Worm (Caenorhabditis elegans) whole organism, early embryonic: ENCODE results near the gene srj-57.

Experiments
- B0310.2 ChIP-seq: sonication (generic microtip); optimal IDR thresholded peaks from 2 replicates; lab custom pipeline; 2016; ENCODE audit warnings: mild to moderate bottlenecking, missing genetic modification characterization, missing compliant biosample characterization
- F13C5.2 ChIP-seq: sonication (generic microtip); optimal IDR thresholded peaks from 2 replicates; lab custom pipeline; 2017; ENCODE audit warnings: mild to moderate bottlenecking, missing genetic modification characterization, inconsistent platforms, missing compliant biosample characterization
- aly-1 ChIP-seq: sonication (generic microtip); optimal IDR thresholded peaks from 2 replicates; lab custom pipeline; 2016; ENCODE audit warnings: missing genetic modification characterization, missing compliant biosample characterization
- ama-1 ChIP-seq: fragments of 150-350 bp; optimal IDR thresholded peaks from 2 replicates; lab custom pipeline; 2014
- ceh-13 ChIP-seq: fragments of 200-800 bp; sonication (Bioruptor generic); optimal IDR thresholded peaks from 2 replicates; lab custom pipeline; 2018; ENCODE audit warnings: mild to moderate bottlenecking, missing genetic modification characterization, missing compliant biosample characterization
- ceh-36 ChIP-seq: sonication (generic microtip); optimal IDR thresholded peaks from 2 replicates; lab custom pipeline; 2016; ENCODE audit warnings: missing genetic modification characterization, inconsistent platforms, missing compliant biosample characterization
- ets-7 ChIP-seq: sonication (generic microtip); optimal IDR thresholded peaks from 2 replicates; lab custom pipeline; 2016; ENCODE audit warnings: missing genotype, missing genetic modification characterization, missing compliant biosample characterization
- flt-1 ChIP-seq: fragments of 200-800 bp; sonication (Bioruptor generic); IDR thresholded peaks from 2 replicates; pipeline ENCODE4 v1.3.6; 2022; ENCODE audit warnings: missing genetic modification characterization, missing compliant biosample characterization
- hmbx-1 ChIP-seq: sonication (generic microtip); optimal IDR thresholded peaks from 2 replicates; lab custom pipeline; 2016; ENCODE audit warnings: mild to moderate bottlenecking, missing genetic modification characterization, missing compliant biosample characterization
- hmg-4 ChIP-seq: fragments of 200-800 bp; sonication (Bioruptor generic); optimal IDR thresholded peaks from 2 replicates; lab custom pipeline; 2018; ENCODE audit warnings: mild to moderate bottlenecking, missing genetic modification characterization, missing compliant biosample characterization
- hnd-1 ChIP-seq: sonication (generic microtip); optimal IDR thresholded peaks from 2 replicates; lab custom pipeline; 2016; ENCODE audit warnings: missing genetic modification characterization, missing compliant biosample characterization
- pes-1 ChIP-seq: fragments of 200-800 bp; sonication (Bioruptor generic); IDR thresholded peaks from 2 replicates; pipeline ENCODE4 v1.3.6; 2022; ENCODE audit warnings: missing genetic modification reagents, missing genetic modification characterization, missing compliant biosample characterization
- scrt-1 ChIP-seq: fragments of 200-800 bp; sonication (Bioruptor generic); IDR thresholded peaks from 2 replicates; pipeline ENCODE4 v1.3.6; 2022; ENCODE audit warnings: missing genetic modification characterization, missing compliant biosample characterization
- sea-1 ChIP-seq: fragments of 200-800 bp; sonication (Bioruptor generic); conservative IDR thresholded peaks from 2 replicates; pipeline ENCODE4 v1.3.6; 2022; ENCODE audit warnings: missing genetic modification characterization, missing compliant biosample characterization
- tbx-11 ChIP-seq: fragments of 200-800 bp; sonication (Bioruptor generic); IDR thresholded peaks from 2 replicates; pipeline ENCODE4 v1.3.6; 2022; ENCODE audit warnings: missing genetic modification characterization, missing compliant biosample characterization
- tbx-37 ChIP-seq: fragments of 200-800 bp; sonication (Bioruptor generic); conservative IDR thresholded peaks from 2 replicates; pipeline ENCODE4 v1.3.6; 2022; ENCODE audit warnings: missing genetic modification reagents, missing genetic modification characterization, missing compliant biosample characterization
- tra-4 ChIP-seq: sonication (generic microtip); optimal IDR thresholded peaks from 2 replicates; lab custom pipeline; 2017; ENCODE audit warnings: missing genetic modification characterization, missing compliant biosample characterization

srj-57 gene

ce11 chrV:2855473-2855872 is at the start of gene srj-57:
Gene srj-57, minus strand, starts transcription at chrV:2855573.
- TF ChIP-seq hmg-4 (GFP tag; lab: Kevin White, UChicago) (no peak), ceh-13 (no peak), ceh-36 (no peak), flt-1 (no peak), aly-1 (tag; lab: Kevin White, UChicago) (no peak), tbx-37 (GFP tag; lab: Robert Waterston, UW) (no peak), tbx-11 (GFP tag; lab: Robert Waterston, UW) (no peak), tra-4 (tag; lab: Kevin White, UChicago) (no peak), hmbx-1 (tag; lab: Kevin White, UChicago) (no peak), sea-1 (no peak)

DNA sequence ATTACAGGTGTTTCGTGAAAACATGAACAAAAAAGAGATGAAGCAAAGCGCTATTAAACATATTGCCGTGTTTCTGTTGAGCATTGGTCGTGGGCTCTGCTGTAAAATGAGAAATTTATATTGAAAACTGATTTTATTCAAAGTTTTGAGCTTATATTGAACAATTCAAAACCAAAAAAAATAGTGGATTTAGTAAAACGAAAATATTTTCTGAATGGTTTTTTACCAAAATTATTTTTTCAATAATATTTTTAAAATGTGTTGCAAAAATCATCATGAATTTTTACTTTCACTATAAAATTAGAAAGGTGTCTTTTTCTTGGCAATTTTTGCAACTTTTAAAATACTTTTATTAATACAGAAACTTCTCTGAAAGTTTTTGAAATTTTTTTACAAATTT is 47.9 kb upstream of the srj-57 start, which contains the start of gene C31B8.7:
Gene C31B8.7, minus strand, starts transcription at position 101 of the 400 bp plus-strand sequence.
- TF ChIP-seq tbx-37 (GFP tag; lab: Robert Waterston, UW) (no peak), tbx-11 (GFP tag; lab: Robert Waterston, UW) (no peak), hmbx-1 (tag; lab: Kevin White, UChicago) (no peak), tra-4 (tag; lab: Kevin White, UChicago) (no peak)

- no peak for TF ChIP-seq tbx-11 (GFP tag; lab: Robert Waterston, UW)
- no peak for TF ChIP-seq scrt-1 (GFP tag; lab: Robert Waterston, UW)
- TF ChIP-seq hmbx-1 (tag; lab: Kevin White, UChicago), result no peak
- TF ChIP-seq sea-1, result no peak
- no peak for TF ChIP-seq ceh-13
- no peak for TF ChIP-seq ceh-36
- no peak for TF ChIP-seq ama-1 (lab: Kevin White, UChicago)
- TF ChIP-seq B0310.2 (tag; lab: Kevin White, UChicago), result no peak
- TF ChIP-seq aly-1 (tag; lab: Kevin White, UChicago), result no peak
These were observed 44.5 kb upstream of the srj-57 start, which contains the start of gene str-46 for ce11 chrV:2899867-2900266. Gene str-46, minus strand, starts transcription at chrV:2899967.

ce11 chrV:2896198-2896660 is 40.9 kb upstream of the srj-57 start, which contains the start of gene pals-32:
Gene pals-32, plus strand, starts transcription at chrV:2896610.
- no peak for TF ChIP-seq hnd-1

ce11 chrV:2892976-2893375 is 37.6 kb upstream of the srj-57 start, which contains the start of gene srh-127:
Gene srh-127, plus strand, starts transcription at chrV:2893276.
- no peak for TF ChIP-seq tra-4 (tag; lab: Kevin White, UChicago)
- TF ChIP-seq ama-1 (lab: Kevin White, UChicago), result no peak
- TF ChIP-seq hnd-1, result no peak
- TF ChIP-seq ceh-36, result no peak
- no peak for TF ChIP-seq scrt-1 (GFP tag; lab: Robert Waterston, UW)
- TF ChIP-seq ceh-13, result no peak
- no peak for TF ChIP-seq ets-7 (tag; lab: Kevin White, UChicago)
- TF ChIP-seq hmbx-1 (tag; lab: Kevin White, UChicago), result no peak
- no peak for TF ChIP-seq F13C5.2 (tag; lab: Kevin White, UChicago)
- no peak for TF ChIP-seq flt-1
- TF ChIP-seq tbx-37 (GFP tag; lab: Robert Waterston, UW), result no peak
- TF ChIP-seq hmg-4 (GFP tag; lab: Kevin White, UChicago), result no peak
- TF ChIP-seq B0310.2 (tag; lab: Kevin White, UChicago), result no peak
- TF ChIP-seq sea-1, result no peak
- no peak for TF ChIP-seq pes-1 (GFP tag; lab: Robert Waterston, UW)
- TF ChIP-seq tbx-11 (GFP tag; lab: Robert Waterston, UW), result no peak
- no peak for TF ChIP-seq aly-1 (tag; lab: Kevin White, UChicago)

DNA sequence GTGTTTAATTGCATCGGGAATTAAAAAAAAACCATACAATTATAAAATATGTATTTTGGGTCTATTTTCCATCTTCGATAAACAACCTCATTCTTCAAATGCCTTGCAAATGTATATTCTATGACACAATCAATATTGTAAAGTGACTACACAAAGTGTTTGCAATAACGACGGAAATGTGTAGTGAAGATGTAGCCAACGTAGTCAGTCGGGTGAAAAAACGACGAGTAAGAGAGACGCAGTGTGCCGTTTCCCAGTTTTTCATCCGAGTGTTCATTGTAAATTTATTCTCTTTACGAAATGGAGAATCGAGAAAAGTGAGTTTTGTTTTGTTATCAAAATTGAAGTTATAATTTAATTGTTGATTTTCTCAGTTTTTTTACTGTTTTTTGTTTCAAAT is 36.6 kb upstream of the srj-57 start, which contains the start of gene F37B4.15:
Gene F37B4.15, plus strand, starts transcription at position 301 of the 400 bp plus-strand sequence.
- no peak for TF ChIP-seq pes-1 (GFP tag; lab: Robert Waterston, UW)
- no peak for TF ChIP-seq F13C5.2 (tag; lab: Kevin White, UChicago)
- no peak for TF ChIP-seq scrt-1 (GFP tag; lab: Robert Waterston, UW)
- TF ChIP-seq ama-1 (lab: Kevin White, UChicago), result no peak
- TF ChIP-seq ceh-36, result no peak
- no peak for TF ChIP-seq tra-4 (tag; lab: Kevin White, UChicago)
- TF ChIP-seq hnd-1, result no peak
- no peak for TF ChIP-seq flt-1
- TF ChIP-seq aly-1 (tag; lab: Kevin White, UChicago), result no peak
- TF ChIP-seq tbx-37 (GFP tag; lab: Robert Waterston, UW), result no peak
- no peak for TF ChIP-seq hmg-4 (GFP tag; lab: Kevin White, UChicago)
- TF ChIP-seq ceh-13, result no peak
- TF ChIP-seq ets-7 (tag; lab: Kevin White, UChicago), result no peak
- TF ChIP-seq hmbx-1 (tag; lab: Kevin White, UChicago), result no peak
- no peak for TF ChIP-seq tbx-11 (GFP tag; lab: Robert Waterston, UW)
- TF ChIP-seq B0310.2 (tag; lab: Kevin White, UChicago), result no peak
- no peak for TF ChIP-seq sea-1

ce11 chrV:2888681-2889080 is 33.3 kb upstream of the srj-57 start, which contains the start of gene srw-4:
Gene srw-4, minus strand, starts transcription at chrV:2888781.
- TF ChIP-seq tra-4 (tag; lab: Kevin White, UChicago) (no peak), hnd-1 (no peak), flt-1 (no peak), tbx-11 (GFP tag; lab: Robert Waterston, UW) (no peak), ets-7 (tag; lab: Kevin White, UChicago) (no peak), B0310.2 (tag; lab: Kevin White, UChicago) (no peak), aly-1 (tag; lab: Kevin White, UChicago) (no peak)

DNA sequence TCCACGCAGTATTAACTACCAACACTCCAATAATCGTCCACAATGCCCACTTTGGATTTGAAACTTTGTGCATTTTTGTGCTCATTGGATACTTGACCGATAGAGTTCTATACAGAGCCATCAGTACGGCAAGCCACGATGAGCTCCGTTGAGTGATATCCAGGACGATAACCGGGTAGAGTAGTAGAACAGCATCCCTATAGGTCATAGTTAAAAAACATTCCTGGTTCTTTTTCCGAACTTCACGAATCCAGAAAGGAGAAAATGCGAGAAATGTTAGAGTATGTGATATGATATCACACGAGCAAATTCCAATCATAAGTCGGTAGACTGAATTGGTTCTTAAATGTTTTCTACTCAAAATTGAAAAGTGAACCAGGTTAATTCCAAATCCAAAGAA is 32.9 kb upstream of the srj-57 start:
- TF ChIP-seq tbx-11 (GFP tag; lab: Robert Waterston, UW), result no peak
- TF ChIP-seq flt-1, result no peak
- TF ChIP-seq hmbx-1 (tag; lab: Kevin White, UChicago), result no peak
- no peak for TF ChIP-seq B0310.2 (tag; lab: Kevin White, UChicago)
- TF ChIP-seq pes-1 (GFP tag; lab: Robert Waterston, UW), result no peak
- no peak for TF ChIP-seq scrt-1 (GFP tag; lab: Robert Waterston, UW)
- TF ChIP-seq hnd-1, result no peak
- no peak for TF ChIP-seq ceh-36
- TF ChIP-seq F13C5.2 (tag; lab: Kevin White, UChicago), result no peak
- TF ChIP-seq tra-4 (tag; lab: Kevin White, UChicago), result no peak
- TF ChIP-seq ceh-13, result no peak
- no peak for TF ChIP-seq tbx-37 (GFP tag; lab: Robert Waterston, UW)
